Worm (Caenorhabditis elegans) whole organism, L1 larva: ENCODE results near the gene dpff-1.

Experiments
- F16B12.6 ChIP-seq: fragments of 150-350 bp; optimal IDR thresholded peaks from 2 replicates; lab custom pipeline; 2014; ENCODE audit warnings: missing biosample characterization, missing genetic modification characterization
- Y116A8C.19 ChIP-seq: sonication (generic microtip); optimal IDR thresholded peaks from 2 replicates; lab custom pipeline; 2016; ENCODE audit warnings: missing compliant biosample characterization, missing genetic modification characterization, borderline replicate concordance
- aha-1 ChIP-seq: fragments of 150-350 bp; optimal IDR thresholded peaks from 2 replicates; lab custom pipeline; 2014; ENCODE audit warnings: missing biosample characterization, missing genetic modification characterization
- ama-1 ChIP-seq: fragments of 150-350 bp; optimal IDR thresholded peaks from 2 replicates; lab custom pipeline; 2014
- ceh-63 ChIP-seq: fragments of 200-800 bp; sonication (Bioruptor generic); optimal IDR thresholded peaks from 2 replicates; lab custom pipeline; 2018; ENCODE audit warnings: mild to moderate bottlenecking, missing genetic modification characterization, missing compliant biosample characterization
- ceh-82 ChIP-seq, 3 experiments: fragments of 150-350 bp in 1 of 3; sonication (generic microtip) in 2 of 3; optimal IDR thresholded peaks; 2 replicates each; lab custom pipeline; 2014 to 2017; ENCODE audit warnings: missing biosample characterization in 3 of 3, missing genetic modification characterization in 3 of 3
- ceh-90 ChIP-seq: sonication (generic microtip); optimal IDR thresholded peaks from 2 replicates; lab custom pipeline; 2016; ENCODE audit warnings: missing genetic modification characterization, missing compliant biosample characterization
- ces-1 ChIP-seq: fragments of 150-350 bp; optimal IDR thresholded peaks from 2 replicates; lab custom pipeline; 2014; ENCODE audit warnings: missing biosample characterization, missing genetic modification reagents, missing genetic modification characterization
- dpl-1 ChIP-seq, 3 experiments: fragments of 150-350 bp in 2 of 3; sonication (generic microtip) in 1 of 3; optimal IDR thresholded peaks; 2 replicates each; lab custom pipeline; 2014 to 2017; ENCODE audit warnings: missing biosample characterization in 3 of 3, missing genetic modification characterization in 3 of 3, missing genetic modification reagents in 3 of 3
- dsc-1 ChIP-seq: sonication (generic microtip); optimal IDR thresholded peaks from 2 replicates; lab custom pipeline; 2016; ENCODE audit warnings: mild to moderate bottlenecking, missing genetic modification characterization, missing compliant biosample characterization
- egl-13 ChIP-seq: sonication (generic microtip); optimal IDR thresholded peaks from 2 replicates; lab custom pipeline; 2016; ENCODE audit warnings: missing genotype, missing genetic modification reagents, missing genetic modification characterization, missing compliant biosample characterization
- egl-27 ChIP-seq, 2 experiments: fragments of 150-350 bp in 1 of 2; sonication (generic microtip); optimal IDR thresholded peaks; 3 replicates each; lab custom pipeline; 2017 to 2018; ENCODE audit warnings: missing biosample characterization in 2 of 2, missing genetic modification characterization in 2 of 2, missing genetic modification reagents in 2 of 2
- elt-3 ChIP-seq, 6 experiments: fragments of 150-350 bp in 1 of 6; sonication (generic microtip); optimal IDR thresholded peaks; 2 replicates each; lab custom pipeline; 2017 to 2018; ENCODE audit warnings: missing biosample characterization in 6 of 6, missing genetic modification characterization in 6 of 6, inconsistent platforms in 1 of 6
- ets-5 ChIP-seq: fragments of 200-800 bp; sonication (Bioruptor generic); IDR thresholded peaks from 2 replicates; pipeline ENCODE4 v1.3.6; 2022; ENCODE audit warnings: missing genetic modification characterization, missing compliant biosample characterization
- fkh-8 ChIP-seq: sonication (generic microtip); optimal IDR thresholded peaks from 2 replicates; lab custom pipeline; 2016; ENCODE audit warnings: mild to moderate bottlenecking, missing genetic modification characterization, missing compliant biosample characterization
- fos-1 ChIP-seq: fragments of 150-350 bp; optimal IDR thresholded peaks from 2 replicates; lab custom pipeline; 2014; ENCODE audit warnings: missing biosample characterization, missing genetic modification characterization
- grh-1 ChIP-seq: fragments of 200-800 bp; sonication (Bioruptor generic); IDR thresholded peaks from 2 replicates; pipeline ENCODE4 v1.3.6; 2022; ENCODE audit warnings: missing genetic modification reagents, missing genetic modification characterization, missing compliant biosample characterization
- hlh-4 ChIP-seq: sonication (generic microtip); optimal IDR thresholded peaks from 2 replicates; lab custom pipeline; 2016; ENCODE audit warnings: mild to moderate bottlenecking, missing genetic modification characterization, missing compliant biosample characterization
- irx-1 ChIP-seq: sonication (generic microtip); optimal IDR thresholded peaks from 2 replicates; lab custom pipeline; 2016; ENCODE audit warnings: missing genetic modification characterization, missing compliant biosample characterization
- isw-1 ChIP-seq: fragments of 200-800 bp; sonication (Bioruptor generic); IDR thresholded peaks from 2 replicates; pipeline ENCODE4 v1.3.6; 2022; ENCODE audit warnings: missing genetic modification characterization, missing compliant biosample characterization
- lin-13 ChIP-seq: fragments of 150-350 bp; optimal IDR thresholded peaks from 2 replicates; lab custom pipeline; 2014; ENCODE audit warnings: missing biosample characterization, missing genetic modification reagents, missing genetic modification characterization
- lin-14 ChIP-seq: fragments of 200-800 bp; sonication (Bioruptor generic); optimal IDR thresholded peaks from 2 replicates; lab custom pipeline; 2018; ENCODE audit warnings: mild to moderate bottlenecking, missing genetic modification characterization, moderate library complexity, missing compliant biosample characterization
- lin-15B ChIP-seq: fragments of 150-350 bp; sonication (generic microtip); optimal IDR thresholded peaks from 3 replicates; lab custom pipeline; 2014; ENCODE audit warnings: missing biosample characterization, missing genetic modification characterization
- lir-3 ChIP-seq: sonication (generic microtip); optimal IDR thresholded peaks from 2 replicates; lab custom pipeline; 2016; ENCODE audit warnings: mild to moderate bottlenecking, missing genetic modification characterization, moderate library complexity, missing compliant biosample characterization; ENCODE audit not compliant: poor library complexity
- lsy-2 ChIP-seq, 2 experiments: fragments of 150-350 bp; optimal IDR thresholded peaks; 2 replicates each; lab custom pipeline; 2014; ENCODE audit warnings: missing biosample characterization in 2 of 2, missing genetic modification characterization in 2 of 2
- mdl-1 ChIP-seq, 2 experiments: fragments of 150-350 bp; optimal IDR thresholded peaks; 2 replicates each; lab custom pipeline; 2014 to 2017; ENCODE audit warnings: missing biosample characterization in 2 of 2, missing genetic modification characterization in 2 of 2, inconsistent platforms in 1 of 2
- mef-2 ChIP-seq: fragments of 150-350 bp; optimal IDR thresholded peaks from 2 replicates; lab custom pipeline; 2014; ENCODE audit warnings: missing biosample characterization, missing genetic modification characterization
- nhr-11 ChIP-seq: fragments of 150-350 bp; optimal IDR thresholded peaks from 2 replicates; lab custom pipeline; 2014; ENCODE audit warnings: missing biosample characterization, missing genetic modification characterization
- nhr-19 ChIP-seq: fragments of 200-800 bp; sonication (Bioruptor generic); conservative IDR thresholded peaks from 2 replicates; pipeline ENCODE4 v1.3.6; 2022; ENCODE audit warnings: missing genetic modification characterization, missing compliant biosample characterization
- nhr-20 ChIP-seq: sonication (generic microtip); optimal IDR thresholded peaks from 2 replicates; lab custom pipeline; 2016; ENCODE audit warnings: mild to moderate bottlenecking, missing genetic modification characterization, missing compliant biosample characterization
- nhr-237 ChIP-seq: fragments of 150-350 bp; optimal IDR thresholded peaks from 2 replicates; lab custom pipeline; 2014; ENCODE audit warnings: missing biosample characterization, missing genetic modification characterization
- nhr-28 ChIP-seq: fragments of 150-350 bp; optimal IDR thresholded peaks from 2 replicates; lab custom pipeline; 2014; ENCODE audit warnings: missing biosample characterization, missing genetic modification characterization
- nhr-71 ChIP-seq: sonication (generic microtip); optimal IDR thresholded peaks from 2 replicates; lab custom pipeline; 2016; ENCODE audit warnings: mild to moderate bottlenecking, missing genetic modification characterization, moderate library complexity, missing compliant biosample characterization
- nhr-76 ChIP-seq: sonication (generic microtip); optimal IDR thresholded peaks from 2 replicates; lab custom pipeline; 2017; ENCODE audit warnings: missing biosample characterization, missing genetic modification characterization
- nhr-77 ChIP-seq: fragments of 150-350 bp; optimal IDR thresholded peaks from 2 replicates; lab custom pipeline; 2014; ENCODE audit warnings: missing biosample characterization, missing genetic modification characterization
- nhr-85 ChIP-seq: sonication (generic microtip); peaks from one replicate; lab custom pipeline; 2016; ENCODE audit warnings: missing genetic modification characterization, inconsistent platforms, missing compliant biosample characterization
- nhr-90 ChIP-seq: sonication (generic microtip); optimal IDR thresholded peaks from 2 replicates; lab custom pipeline; 2016; ENCODE audit warnings: mild to moderate bottlenecking, missing genetic modification characterization, missing compliant biosample characterization; ENCODE audit not compliant: poor library complexity
- pqm-1 ChIP-seq: sonication (generic microtip); optimal IDR thresholded peaks from 3 replicates; lab custom pipeline; 2017; ENCODE audit warnings: missing biosample characterization, missing genetic modification characterization
- rnt-1 ChIP-seq: sonication (generic microtip); optimal IDR thresholded peaks from 2 replicates; lab custom pipeline; 2016; ENCODE audit warnings: mild to moderate bottlenecking, missing genetic modification characterization, moderate library complexity, missing compliant biosample characterization
- snpc-4 ChIP-seq: fragments of 150-350 bp; optimal IDR thresholded peaks from 2 replicates; lab custom pipeline; 2014; ENCODE audit warnings: missing biosample characterization, missing genetic modification characterization
- snu-23 ChIP-seq: sonication (generic microtip); optimal IDR thresholded peaks from 2 replicates; lab custom pipeline; 2016; ENCODE audit warnings: missing genetic modification characterization, missing compliant biosample characterization
- sox-4 ChIP-seq: sonication (generic microtip); optimal IDR thresholded peaks from 2 replicates; lab custom pipeline; 2016; ENCODE audit warnings: missing genetic modification characterization, missing compliant biosample characterization
- sptf-1 ChIP-seq: fragments of 150-350 bp; optimal IDR thresholded peaks from 2 replicates; lab custom pipeline; 2014; ENCODE audit warnings: missing biosample characterization, missing genetic modification characterization
- swsn-7 ChIP-seq: sonication (generic microtip); optimal IDR thresholded peaks from 2 replicates; lab custom pipeline; 2016; ENCODE audit warnings: missing genetic modification characterization, missing compliant biosample characterization
- tbx-2 ChIP-seq: sonication (generic microtip); optimal IDR thresholded peaks from 2 replicates; lab custom pipeline; 2016; ENCODE audit warnings: missing genetic modification characterization, missing compliant biosample characterization
- unc-130 ChIP-seq: fragments of 150-350 bp; optimal IDR thresholded peaks from 2 replicates; lab custom pipeline; 2017; ENCODE audit warnings: missing biosample characterization, missing genetic modification characterization, inconsistent platforms
- unc-86 ChIP-seq: sonication (generic microtip); optimal IDR thresholded peaks from 2 replicates; lab custom pipeline; 2016; ENCODE audit warnings: missing genetic modification characterization, missing compliant biosample characterization
- xbp-1 ChIP-seq: sonication (generic microtip); optimal IDR thresholded peaks from 2 replicates; lab custom pipeline; 2016; ENCODE audit warnings: missing genetic modification characterization, missing compliant biosample characterization

The dpff-1 gene

DNA sequence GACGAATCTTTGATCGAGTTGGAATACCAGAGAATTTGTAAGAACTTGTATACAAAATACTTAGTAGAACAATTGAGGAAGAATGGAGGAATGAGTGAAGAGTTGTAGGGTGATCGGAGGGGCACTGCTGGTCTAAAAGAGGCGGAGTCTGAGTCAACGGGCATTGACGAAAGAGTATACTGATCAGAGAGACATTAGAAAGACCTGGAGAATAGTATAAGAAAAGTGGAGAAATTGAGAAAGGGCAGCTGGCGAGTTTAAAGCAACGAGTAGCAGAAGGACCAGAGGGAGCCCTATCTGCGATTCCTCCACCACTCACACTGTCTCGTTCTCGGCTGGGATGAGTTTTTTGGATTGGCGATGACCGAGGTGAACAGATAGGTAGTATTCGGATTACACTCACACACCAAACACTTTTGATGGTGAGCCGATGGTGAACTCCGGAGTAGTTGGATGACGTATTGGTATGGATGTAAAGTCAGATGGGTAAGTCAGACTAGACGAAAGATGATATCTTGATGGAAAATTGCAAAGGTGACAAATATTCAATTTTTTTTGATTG, 25.4 kb upstream of the dpff-1 start, which contains the start of gene EGAP1.5 (continued):
- TF ChIP-seq nhr-90 (tag; lab: Kevin White, UChicago) (no peak), ces-1 (GFP tag; lab: Kevin White, UChicago) (no peak), dsc-1 (peak; percentile 37), lir-3 (no peak), ceh-90 (tag; lab: Kevin White, UChicago) (no peak)

DNA sequence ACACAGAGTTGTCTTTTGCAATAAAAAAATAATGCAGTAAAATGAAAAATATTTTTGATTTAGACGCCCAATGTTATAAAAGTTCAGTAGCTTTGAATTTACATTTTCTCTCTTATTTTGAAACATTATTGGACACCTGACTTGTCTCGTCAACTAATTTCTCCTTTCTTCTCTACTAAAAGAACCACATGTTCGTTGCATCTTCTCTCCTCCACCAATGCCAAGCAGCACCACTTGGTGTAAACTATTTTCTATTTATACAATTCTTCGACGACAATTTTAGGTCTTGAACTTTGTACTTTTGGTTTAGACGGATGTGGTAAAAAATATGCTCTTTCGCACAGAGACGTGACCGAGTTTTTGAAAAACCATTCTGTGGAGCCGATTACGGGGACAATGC, 24.5 kb upstream of the dpff-1 start:
- peak; percentile 62 for TF ChIP-seq nhr-71 (tag; lab: Kevin White, UChicago)
- peak in 1 of 2 experiments; percentile 34 for TF ChIP-seq lsy-2 (tag; optimal IDR thresholded peaks at IDR 0.05; lab: Kevin White, UChicago)
- TF ChIP-seq nhr-20 (tag; lab: Kevin White, UChicago) = peak; percentile 49
- no peak for TF ChIP-seq mdl-1 (tag; optimal IDR thresholded peaks at IDR 0.05; lab: Kevin White, UChicago)
- peak; percentile 4 for TF ChIP-seq mef-2 (tag; lab: Kevin White, UChicago)
- TF ChIP-seq lin-14 = peak; percentile 57
- no peak for TF ChIP-seq nhr-76 (tag; lab: Kevin White, UChicago)
- no peak for TF ChIP-seq ets-5
- TF ChIP-seq rnt-1 (tag; lab: Kevin White, UChicago) = peak; percentile 50
- TF ChIP-seq dsc-1 = peak; percentile 49
- peak; percentile 26 for TF ChIP-seq nhr-85 (tag; lab: Kevin White, UChicago)
- TF ChIP-seq nhr-19 = peak; percentile 27

- TF ChIP-seq snu-23 (GFP tag; lab: Kevin White, UChicago) (peak; percentile 75), lin-14 (peak; percentile 89), ets-5 (no peak), dpl-1 (GFP tag; optimal IDR thresholded peaks at IDR 0.05; lab: Kevin White, UChicago) (peak; percentile 29 to 71 (median 53)), pqm-1 (tag; lab: Kevin White, UChicago) (no peak), unc-130 (tag; lab: Kevin White, UChicago) (no peak), fos-1 (tag; lab: Kevin White, UChicago) (peak; percentile 31), elt-3 (tag; optimal IDR thresholded peaks at IDR 0.05; lab: Kevin White, UChicago) (peak in 2 of 6 experiments; percentile 18 to 36), lin-15B (tag; lab: Kevin White, UChicago) (peak; percentile 58), ceh-90 (tag; lab: Kevin White, UChicago) (no peak), F16B12.6 (tag; lab: Kevin White, UChicago) (peak; percentile 45), mef-2 (tag; lab: Kevin White, UChicago) (no peak), ceh-63 (no peak), isw-1 (GFP tag; lab: Robert Waterston, UW) (no peak; the same call in 1 of the 2 replicates), nhr-77 (tag; lab: Kevin White, UChicago) (no peak), fkh-8 (tag; lab: Kevin White, UChicago) (no peak), egl-27 (tag; optimal IDR thresholded peaks at IDR 0.05; lab: Kevin White, UChicago) (no peak), aha-1 (tag; lab: Kevin White, UChicago) (no peak), hlh-4 (tag; lab: Kevin White, UChicago) (no peak), nhr-19 (peak; percentile 51), lin-13 (GFP tag; lab: Kevin White, UChicago) (peak; percentile 8), swsn-7 (tag; lab: Kevin White, UChicago) (peak; percentile 63), sptf-1 (tag; lab: Kevin White, UChicago) (no peak), ceh-82 (tag; optimal IDR thresholded peaks at IDR 0.05; lab: Kevin White, UChicago) (peak in 2 of 3 experiments; percentile 37 to 49), rnt-1 (tag; lab: Kevin White, UChicago) (peak; percentile 66), sox-4 (tag; lab: Kevin White, UChicago) (no peak), nhr-11 (tag; lab: Kevin White, UChicago) (no peak), grh-1 (GFP tag; lab: Robert Waterston, UW) (no peak), lsy-2 (tag; optimal IDR thresholded peaks at IDR 0.05; lab: Kevin White, UChicago) (peak; percentile 56 to 78), unc-86 (tag; lab: Kevin White, UChicago) (peak; percentile 8), dsc-1 (peak; percentile 60), egl-13 (no peak), irx-1 (no peak), nhr-237 (no peak), ama-1 (no peak), nhr-28 (tag; lab: Kevin White, UChicago) (no peak), xbp-1 (tag; lab: Kevin White, UChicago) (peak; percentile 57), snpc-4 (tag; lab: Kevin White, UChicago) (no peak), nhr-85 (tag; lab: Kevin White, UChicago) (no peak), tbx-2 (peak; percentile 38), Y116A8C.19 (no peak)
These were observed 19.6 kb upstream of the dpff-1 start, which contains the start of the genes dnc-2 and bcl-7 for ce11 chrIII:5925724-5926123. Gene dnc-2 (minus strand): TSS chrIII:5925756. Gene bcl-7 (plus strand): TSS chrIII:5926086.
